Worm (Caenorhabditis elegans): Measurements from ENCODE around the gene Y65A5A.1.

DNA sequence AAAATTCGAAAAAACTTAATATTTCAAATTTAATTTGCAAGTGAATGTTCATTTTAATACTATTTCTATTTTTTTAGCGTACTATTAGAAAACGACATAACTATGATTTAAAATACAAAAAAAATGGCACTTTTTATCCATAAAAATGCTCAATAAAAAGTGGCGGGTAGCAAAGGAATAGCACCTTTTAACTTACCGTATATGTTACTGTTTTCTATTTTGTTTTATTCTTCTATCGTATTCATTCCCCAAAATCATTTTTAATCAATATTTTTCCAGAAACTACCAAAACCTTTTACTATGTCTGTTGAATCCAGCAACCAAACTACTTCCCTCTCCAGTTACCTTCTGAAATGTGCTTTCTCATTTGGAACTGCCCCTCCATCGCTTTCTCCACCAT is 48.9 kb downstream of the Y65A5A.1 start, which contains the start of gene C35D6.4:
- TF ChIP-seq flt-1 (GFP tag; IDR thresholded peaks at IDR 0.05) (no peak), ref-1 (GFP tag; conservative IDR thresholded peaks at IDR 0.05) (no peak), ztf-23 (GFP tag; IDR thresholded peaks at IDR 0.05) (no peak), cog-1 (tag; optimal IDR thresholded peaks at IDR 0.05) (no peak), tab-1 (GFP tag; IDR thresholded peaks at IDR 0.05) (no peak), med-1 (GFP tag; optimal IDR thresholded peaks at IDR 0.05; ENCODE audit: insufficient read depth) (no peak), klf-2 (GFP tag; conservative IDR thresholded peaks at IDR 0.05) (no peak), ztf-29 (GFP tag; IDR thresholded peaks at IDR 0.05) (no peak), T22C8.4 (GFP tag; IDR thresholded peaks at IDR 0.05) (no peak)
